Worm (Caenorhabditis elegans) whole organism, midembryonic: ENCODE data around the gene ZK1086.3.

ENCODE experiments used
- T22C8.4 ChIP-seq: fragments of 200-800 bp; sonication (Bioruptor generic); IDR thresholded peaks from 2 replicates; pipeline ENCODE4 v1.3.6; 2022; ENCODE audit warnings: missing genetic modification characterization, missing compliant biosample characterization
- cog-1 ChIP-seq: sonication (generic microtip); optimal IDR thresholded peaks from 2 replicates; lab custom pipeline; 2016; ENCODE audit warnings: missing genetic modification characterization, missing compliant biosample characterization
- flt-1 ChIP-seq: fragments of 200-800 bp; sonication (Bioruptor generic); IDR thresholded peaks from 2 replicates; pipeline ENCODE4 v1.3.6; 2022; ENCODE audit warnings: missing genetic modification characterization, missing compliant biosample characterization
- klf-2 ChIP-seq: fragments of 200-800 bp; sonication (Bioruptor generic); conservative IDR thresholded peaks from 2 replicates; pipeline ENCODE4 v1.3.6; 2022; ENCODE audit warnings: missing genetic modification reagents, missing genetic modification characterization, missing compliant biosample characterization
- med-1 ChIP-seq: sonication (generic microtip); optimal IDR thresholded peaks from 2 replicates; lab custom pipeline; 2017; ENCODE audit warnings: missing genetic modification characterization, mild to moderate bottlenecking, missing compliant biosample characterization, antibody characterized with exemption, missing genetic modification reagents; ENCODE audit not compliant: insufficient read depth
- ref-1 ChIP-seq: fragments of 200-800 bp; sonication (Bioruptor generic); conservative IDR thresholded peaks from 2 replicates; pipeline ENCODE4 v1.3.6; 2022; ENCODE audit warnings: missing genetic modification reagents, missing genetic modification characterization, missing compliant biosample characterization
- tab-1 ChIP-seq: fragments of 200-800 bp; sonication (Bioruptor generic); IDR thresholded peaks from 2 replicates; pipeline ENCODE4 v1.3.6; 2022; ENCODE audit warnings: missing genetic modification characterization, missing compliant biosample characterization
- ztf-23 ChIP-seq: fragments of 200-800 bp; sonication (Bioruptor generic); IDR thresholded peaks from 2 replicates; pipeline ENCODE4 v1.3.6; 2022; ENCODE audit warnings: missing genetic modification reagents, missing genetic modification characterization, missing compliant biosample characterization
- ztf-29 ChIP-seq: fragments of 200-800 bp; sonication (Bioruptor generic); IDR thresholded peaks from 2 replicates; pipeline ENCODE4 v1.3.6; 2022; ENCODE audit warnings: missing genetic modification reagents, missing genetic modification characterization, missing compliant biosample characterization

ZK1086.3 gene

DNA sequence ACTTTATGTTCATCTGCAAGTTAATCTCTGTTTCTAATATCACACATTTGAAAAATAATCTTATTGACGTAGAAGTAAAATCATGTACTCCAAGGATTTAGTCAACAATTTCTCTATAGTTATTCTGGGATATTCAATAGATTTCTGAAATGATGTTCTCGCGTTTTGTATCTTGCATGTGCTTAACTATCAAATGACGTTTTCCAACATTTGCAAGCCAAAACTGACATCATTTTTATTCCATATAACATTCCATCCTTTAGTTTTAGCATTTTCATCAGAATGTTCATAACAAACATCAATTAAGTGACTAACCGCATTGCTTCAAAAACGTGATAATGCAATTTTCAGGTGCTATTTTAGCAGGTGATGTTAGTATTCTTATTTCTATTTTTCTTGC, 47.4 kb downstream of the ZK1086.3 start:
- TF ChIP-seq tab-1 (GFP tag; lab: Robert Waterston, UW): no peak
- no peak for TF ChIP-seq med-1 (GFP tag; lab: Kevin White, UChicago)
- no peak for TF ChIP-seq flt-1 (GFP tag; lab: Robert Waterston, UW)
- no peak for TF ChIP-seq klf-2 (GFP tag; lab: Robert Waterston, UW)
- TF ChIP-seq ztf-23 (GFP tag; lab: Robert Waterston, UW): no peak
- no peak for TF ChIP-seq ztf-29
- no peak for TF ChIP-seq ref-1 (GFP tag; lab: Robert Waterston, UW)
- no peak for TF ChIP-seq T22C8.4 (GFP tag; lab: Robert Waterston, UW)
- no peak for TF ChIP-seq cog-1 (tag; lab: Kevin White, UChicago)

DNA sequence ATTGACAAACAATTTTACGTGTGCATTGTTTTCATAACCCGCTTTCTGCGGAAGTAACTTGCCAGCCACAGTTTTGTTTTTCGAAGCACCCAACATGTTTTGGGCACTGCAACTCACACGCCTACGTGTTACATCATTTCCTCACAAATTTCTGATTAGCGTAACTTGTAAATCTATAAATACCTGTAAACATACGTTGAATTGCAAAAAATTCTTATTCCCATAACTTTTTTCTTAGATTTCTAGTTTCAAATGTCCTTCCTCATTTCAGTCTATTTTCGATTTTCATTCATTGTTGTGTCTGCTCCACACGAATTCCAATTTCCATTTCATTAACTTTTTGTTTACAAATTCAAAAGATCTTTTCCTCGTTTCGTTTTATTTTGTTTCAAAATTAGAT, 49.7 kb downstream of the ZK1086.3 start:
- no peak for TF ChIP-seq ztf-29
- no peak for TF ChIP-seq med-1 (GFP tag; lab: Kevin White, UChicago)
- no peak for TF ChIP-seq klf-2 (GFP tag; lab: Robert Waterston, UW)
- no peak for TF ChIP-seq T22C8.4 (GFP tag; lab: Robert Waterston, UW)
- TF ChIP-seq cog-1 (tag; lab: Kevin White, UChicago): no peak
- no peak for TF ChIP-seq tab-1 (GFP tag; lab: Robert Waterston, UW)
- TF ChIP-seq flt-1 (GFP tag; lab: Robert Waterston, UW): no peak
- no peak for TF ChIP-seq ztf-23 (GFP tag; lab: Robert Waterston, UW)
- no peak for TF ChIP-seq ref-1 (GFP tag; lab: Robert Waterston, UW)

DNA sequence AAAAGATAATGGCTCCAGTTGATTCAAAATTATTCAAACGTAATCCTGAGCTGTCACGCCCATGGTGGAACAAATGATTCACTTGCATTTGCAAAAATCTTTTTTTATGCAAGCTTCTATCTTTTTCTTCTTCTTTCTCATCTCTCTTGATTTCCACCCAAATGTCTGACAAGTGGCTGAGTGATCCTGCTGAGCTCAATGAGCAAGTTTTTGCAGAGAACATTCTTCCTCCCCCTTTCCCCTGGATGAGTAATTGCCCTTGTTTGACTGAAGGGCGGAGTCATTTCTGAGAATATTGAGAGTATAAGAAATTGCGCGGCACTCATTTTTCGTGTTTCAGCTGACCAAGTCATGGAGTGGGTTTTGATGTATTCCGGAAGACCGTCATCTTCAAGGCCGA, 50.6 kb downstream of the ZK1086.3 start, which contains the start of gene M03B6.1:
M03B6.1 (plus strand) TSS at position 334 of the 400 bp plus-strand sequence.
- TF ChIP-seq ztf-23 (GFP tag; lab: Robert Waterston, UW) (no peak), T22C8.4 (GFP tag; lab: Robert Waterston, UW) (no peak)
